Fruit fly (Drosophila melanogaster) whole organism, embryonic: ENCODE results near the gene gogo.

ENCODE experiments used
- B-H1 ChIP-seq: fragments of 200-800 bp; sonication (Bioruptor generic); IDR thresholded peaks from 3 replicates; pipeline ENCODE4 v1.3.6; 2022; ENCODE audit warnings: missing biosample characterization, missing genetic modification characterization
- BEAF-32 ChIP-seq: fragments of 200-800 bp; sonication (Bioruptor generic); optimal IDR thresholded peaks from 3 replicates; lab custom pipeline; 2017; ENCODE audit warnings: missing biosample characterization, missing genetic modification characterization, mild to moderate bottlenecking, moderate library complexity, missing genetic modification reagents
- Bgb ChIP-seq: fragments of 200-800 bp; sonication (Bioruptor generic); IDR thresholded peaks from 2 replicates; pipeline ENCODE4 v1.3.6; 2022; ENCODE audit warnings: missing biosample characterization, missing genetic modification characterization; ENCODE audit not compliant: partially characterized antibody
- CG10209 ChIP-seq: fragments of 200-800 bp; sonication (Bioruptor generic); optimal IDR thresholded peaks from 3 replicates; lab custom pipeline; 2017; ENCODE audit warnings: missing biosample characterization, mild to moderate bottlenecking, missing genetic modification characterization, missing genetic modification reagents
- CG11456 ChIP-seq: fragments of 200-800 bp; sonication (Bioruptor generic); IDR thresholded peaks from 3 replicates; pipeline ENCODE4 v1.3.6; 2022; ENCODE audit warnings: missing biosample characterization, missing genetic modification characterization
- CG12236 ChIP-seq: fragments of 200-800 bp; sonication (Bioruptor generic); optimal IDR thresholded peaks from 2 replicates; lab custom pipeline; 2016; ENCODE audit warnings: missing biosample characterization, missing genetic modification characterization
- CG13894 ChIP-seq: fragments of 200-800 bp; sonication (Bioruptor generic); optimal IDR thresholded peaks from 3 replicates; lab custom pipeline; 2018; ENCODE audit warnings: missing biosample characterization, mild to moderate bottlenecking, missing genetic modification characterization, moderate library complexity
- CG16813 ChIP-seq: fragments of 200-800 bp; sonication (Bioruptor generic); IDR thresholded peaks from 3 replicates; pipeline ENCODE4 v1.3.6; 2022; ENCODE audit warnings: missing biosample characterization, missing genetic modification characterization; ENCODE audit not compliant: partially characterized antibody
- CG17612 ChIP-seq: fragments of 200-800 bp; sonication (Bioruptor generic); IDR thresholded peaks from 2 replicates; pipeline ENCODE4 v1.3.6; 2022; ENCODE audit warnings: missing biosample characterization, missing genetic modification characterization
- CG18476 ChIP-seq: fragments of 200-800 bp; sonication (Bioruptor generic); optimal IDR thresholded peaks from 2 replicates; lab custom pipeline; 2016; ENCODE audit warnings: missing biosample characterization, mild to moderate bottlenecking, missing genetic modification characterization
- CG18764 ChIP-seq: fragments of 200-800 bp; sonication (Bioruptor generic); optimal IDR thresholded peaks from 3 replicates; lab custom pipeline; 2016; ENCODE audit warnings: missing biosample characterization, missing genetic modification characterization
- CG2199 ChIP-seq: fragments of 200-800 bp; sonication (Bioruptor generic); IDR thresholded peaks from 3 replicates; pipeline ENCODE4 v1.3.6; 2022; ENCODE audit warnings: missing biosample characterization, missing genetic modification characterization
- CG2678 ChIP-seq: fragments of 200-800 bp; sonication (Bioruptor generic); optimal IDR thresholded peaks from 3 replicates; lab custom pipeline; 2019; ENCODE audit warnings: missing biosample characterization, mild to moderate bottlenecking, missing genetic modification characterization, moderate library complexity
- CG30431 ChIP-seq: fragments of 200-800 bp; sonication (Bioruptor generic); optimal IDR thresholded peaks from 2 replicates; lab custom pipeline; 2017; ENCODE audit warnings: missing biosample characterization, missing genetic modification characterization
- CG6791 ChIP-seq: fragments of 200-800 bp; sonication (Bioruptor generic); IDR thresholded peaks from 3 replicates; pipeline ENCODE4 v1.3.6; 2022; ENCODE audit warnings: missing biosample characterization, missing genetic modification characterization; ENCODE audit not compliant: partially characterized antibody
- CG9932 ChIP-seq: fragments of 200-800 bp; sonication (Bioruptor generic); IDR thresholded peaks from 2 replicates; pipeline ENCODE4 v1.3.6; 2022; ENCODE audit warnings: missing biosample characterization, missing genetic modification characterization
- CTCF ChIP-seq: fragments of 200-800 bp; sonication (Bioruptor generic); optimal IDR thresholded peaks from 2 replicates; lab custom pipeline; 2017; ENCODE audit warnings: missing biosample characterization, mild to moderate bottlenecking, missing genetic modification characterization, moderate library complexity
- Dfd ChIP-seq, 2 experiments: fragments of >200 bp; optimal IDR thresholded peaks; 2 replicates each; lab custom pipeline; 2017; ENCODE audit warnings: missing biosample characterization in 2 of 2, missing genetic modification characterization in 2 of 2
- E2f2 ChIP-seq: fragments of 200-800 bp; sonication (Bioruptor generic); IDR thresholded peaks from 2 replicates; pipeline ENCODE4 v1.3.6; 2022; ENCODE audit warnings: missing biosample characterization, missing genetic modification characterization
- MESR4 ChIP-seq: fragments of 200-800 bp; sonication (Bioruptor generic); optimal IDR thresholded peaks from 2 replicates; lab custom pipeline; 2018; ENCODE audit warnings: missing biosample characterization, mild to moderate bottlenecking, missing genetic modification characterization, moderate library complexity
- YL-1 ChIP-seq: fragments of 200-800 bp; sonication (Bioruptor generic); optimal IDR thresholded peaks from 3 replicates; lab custom pipeline; 2017; ENCODE audit warnings: missing biosample characterization, mild to moderate bottlenecking, missing genetic modification characterization
- amos ChIP-seq: fragments of 200-800 bp; sonication (Bioruptor generic); IDR thresholded peaks from 2 replicates; pipeline ENCODE4 v1.3.6; 2022; ENCODE audit warnings: missing biosample characterization, missing genetic modification characterization; ENCODE audit not compliant: partially characterized antibody
- bab2 ChIP-seq: fragments of 200-800 bp; sonication (Bioruptor generic); optimal IDR thresholded peaks from 2 replicates; lab custom pipeline; 2016; ENCODE audit warnings: missing biosample characterization, missing genetic modification characterization
- bbx ChIP-seq: fragments of 200-800 bp; sonication (Bioruptor generic); IDR thresholded peaks from 2 replicates; pipeline ENCODE4 v1.3.6; 2022; ENCODE audit warnings: missing biosample characterization, missing genetic modification characterization; ENCODE audit not compliant: partially characterized antibody
- dan ChIP-seq: fragments of 200-800 bp; sonication (Bioruptor generic); IDR thresholded peaks from 2 replicates; pipeline ENCODE4 v1.3.6; 2022; ENCODE audit warnings: missing biosample characterization, missing genetic modification characterization
- emc ChIP-seq: fragments of 200-800 bp; sonication (Bioruptor generic); optimal IDR thresholded peaks from 2 replicates; lab custom pipeline; 2016; ENCODE audit warnings: missing biosample characterization, missing genetic modification characterization
- fd102C ChIP-seq: fragments of 200-800 bp; sonication (Bioruptor generic); optimal IDR thresholded peaks from 2 replicates; lab custom pipeline; 2018; ENCODE audit warnings: missing biosample characterization, mild to moderate bottlenecking, missing genetic modification characterization, moderate library complexity
- gt ChIP-seq: fragments of 200-800 bp; sonication (Bioruptor generic); IDR thresholded peaks from 2 replicates; pipeline ENCODE4 v1.3.6; 2022; ENCODE audit warnings: missing biosample characterization, missing genetic modification characterization
- ham ChIP-seq: fragments of 200-800 bp; sonication (Bioruptor generic); IDR thresholded peaks from 2 replicates; pipeline ENCODE4 v1.3.6; 2022; ENCODE audit warnings: missing biosample characterization, missing genetic modification characterization
- hb ChIP-seq: fragments of 200-800 bp; sonication (Bioruptor generic); IDR thresholded peaks from 3 replicates; pipeline ENCODE4 v1.3.6; 2022; ENCODE audit warnings: missing biosample characterization, missing genetic modification characterization; ENCODE audit not compliant: partially characterized antibody
- knrl ChIP-seq: fragments of 200-800 bp; sonication (Bioruptor generic); IDR thresholded peaks from 3 replicates; pipeline ENCODE4 v1.3.6; 2022; ENCODE audit warnings: missing biosample characterization, missing genetic modification characterization; ENCODE audit not compliant: partially characterized antibody
- nom ChIP-seq: fragments of 200-800 bp; sonication (Bioruptor generic); optimal IDR thresholded peaks from 2 replicates; lab custom pipeline; 2017; ENCODE audit warnings: missing biosample characterization, missing genetic modification characterization, mild to moderate bottlenecking, moderate library complexity, missing genetic modification reagents
- sens ChIP-seq: fragments of 200-800 bp; sonication (Bioruptor generic); peaks from one replicate; lab custom pipeline; 2016; ENCODE audit warnings: missing biosample characterization, missing genetic modification characterization
- stwl ChIP-seq: fragments of 200-800 bp; sonication (Bioruptor generic); optimal IDR thresholded peaks from 3 replicates; lab custom pipeline; 2018; ENCODE audit warnings: missing biosample characterization, mild to moderate bottlenecking, missing genetic modification characterization, moderate library complexity
- tll ChIP-seq, 2 experiments: fragments of 200-800 bp in 1 of 2; fragments of >200 bp in 1 of 2; sonication (Bioruptor generic) in 1 of 2; optimal IDR thresholded peaks; 2 replicates each; lab custom pipeline; 2017 to 2019; ENCODE audit warnings: missing biosample characterization in 2 of 2, missing genetic modification characterization in 2 of 2, mild to moderate bottlenecking in 1 of 2, moderate library complexity in 1 of 2
- tx ChIP-seq: fragments of 200-800 bp; sonication (Bioruptor generic); optimal IDR thresholded peaks from 2 replicates; lab custom pipeline; 2016; ENCODE audit warnings: missing biosample characterization, missing genetic modification characterization
- vnd ChIP-seq: fragments of 200-800 bp; sonication (Bioruptor generic); IDR thresholded peaks from 3 replicates; pipeline ENCODE4 v1.3.6; 2022; ENCODE audit warnings: missing biosample characterization, missing genetic modification characterization; ENCODE audit not compliant: partially characterized antibody
- zf30C ChIP-seq: fragments of 200-800 bp; sonication (Bioruptor generic); optimal IDR thresholded peaks from 3 replicates; lab custom pipeline; 2018; ENCODE audit warnings: missing biosample characterization, mild to moderate bottlenecking, missing genetic modification characterization

Gene gogo

DNA sequence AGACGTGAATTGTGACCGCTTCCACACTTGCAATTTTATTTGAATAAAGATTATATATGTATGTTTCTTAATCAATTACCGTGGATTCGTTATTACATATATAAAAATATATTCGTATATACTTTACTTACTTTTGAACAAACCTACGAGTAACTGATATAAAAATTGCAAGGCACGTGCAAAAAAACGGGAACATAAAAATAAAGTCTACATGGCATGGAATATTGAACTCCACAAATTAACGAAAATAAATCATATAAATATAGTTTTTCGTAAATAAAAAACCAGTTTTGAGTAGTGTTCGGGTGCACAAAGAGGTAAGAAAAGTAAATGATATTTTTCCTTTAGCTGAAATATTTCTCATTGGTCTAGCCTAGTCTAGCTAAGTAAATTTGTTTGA lies 47.4 kb upstream of the gogo start, which contains the start of gene Spn77Bc:
Gene Spn77Bc (plus strand): TSS at position 301 of the 400 bp plus-strand sequence.
- TF ChIP-seq CG30431, result no peak
- TF ChIP-seq hb, result no peak
- TF ChIP-seq vnd (GFP tag; lab: Robert Waterston, UW), result no peak
- no peak for TF ChIP-seq zf30C (GFP tag; lab: Kevin White, UChicago)
- no peak for TF ChIP-seq CG12236 (GFP tag; lab: Kevin White, UChicago)
- TF ChIP-seq CG2678 (tag; lab: Kevin White, UChicago), result no peak
- TF ChIP-seq tll (GFP tag; optimal IDR thresholded peaks at IDR 0.05; lab: Kevin White, UChicago), result no peak
- no peak for TF ChIP-seq tx (GFP tag; lab: Kevin White, UChicago)
- no peak for TF ChIP-seq E2f2
- TF ChIP-seq gt (GFP tag; lab: Robert Waterston, UW), result no peak
- TF ChIP-seq CG18476, result no peak
- no peak for TF ChIP-seq dan (GFP tag; lab: Robert Waterston, UW)
- no peak for TF ChIP-seq emc
- TF ChIP-seq CG10209 (GFP tag; lab: Kevin White, UChicago), result no peak

DNA sequence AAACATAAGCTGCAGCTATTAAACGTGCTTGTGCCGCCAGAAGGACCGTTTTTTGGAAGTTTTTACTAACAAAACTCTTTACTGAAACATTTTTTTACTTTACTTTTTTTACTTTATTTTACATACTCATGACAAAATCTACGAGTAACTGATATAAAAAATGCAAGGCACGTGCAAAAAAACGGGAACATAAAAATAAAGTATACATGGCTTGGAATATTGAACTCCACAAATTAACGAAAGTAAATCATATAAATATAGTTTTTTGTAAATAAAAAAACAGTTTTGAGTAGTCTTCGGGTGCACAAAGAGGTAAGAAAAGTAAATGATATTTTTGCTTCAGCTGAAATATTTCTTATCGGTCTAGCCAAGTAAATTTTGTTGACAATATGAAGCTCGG lies 25.7 kb upstream of the gogo start, which contains the start of gene Spn77Bb:
Gene Spn77Bb (plus strand): TSS at position 301 of the 400 bp plus-strand sequence.
- TF ChIP-seq B-H1 (GFP tag; lab: Robert Waterston, UW) (no peak), CG18764 (GFP tag; lab: Kevin White, UChicago) (no peak), Dfd (GFP tag; optimal IDR thresholded peaks at IDR 0.05; lab: Kevin White, UChicago) (no peak), sens (GFP tag; lab: Kevin White, UChicago) (no peak)
- TF ChIP-seq, all 482 proteins: peak for 0

DNA sequence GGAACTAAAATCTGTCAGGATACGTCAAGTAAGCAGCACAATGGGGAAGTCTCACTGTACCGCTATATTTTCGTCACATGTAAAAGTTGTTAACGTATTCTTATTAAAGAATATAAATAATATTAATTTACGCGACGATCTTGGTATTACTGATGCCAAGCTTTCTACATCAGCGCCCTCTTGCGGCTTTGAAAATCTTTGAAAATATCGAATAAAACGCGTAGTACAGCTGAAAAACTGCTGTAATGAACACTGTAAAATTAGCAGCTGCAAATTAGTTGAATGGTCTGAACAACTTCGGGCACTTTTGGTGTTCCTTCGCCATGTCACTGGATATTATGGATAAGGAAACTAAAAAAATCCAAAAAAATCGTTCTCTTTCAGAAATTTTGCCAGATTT lies 25.1 kb upstream of the gogo start:
- TF ChIP-seq amos (GFP tag; lab: Robert Waterston, UW) (peak; percentile 57), nom (no peak), BEAF-32 (GFP tag; lab: Kevin White, UChicago) (peak; percentile 52), CG2199 (GFP tag; lab: Robert Waterston, UW) (peak; percentile 82), CTCF (GFP tag; lab: Kevin White, UChicago) (peak; percentile 91), CG17612 (GFP tag; lab: Robert Waterston, UW) (no peak), CG9932 (GFP tag; lab: Robert Waterston, UW) (0 out of 2 replicates have a peak, but pooled peaks have one; percentile 14), CG6791 (GFP tag; lab: Robert Waterston, UW) (peak; percentile 51; the same call in 2 of the 3 replicates), knrl (GFP tag; lab: Robert Waterston, UW) (peak; percentile 49; the same call in 1 of the 3 replicates), ham (GFP tag; lab: Robert Waterston, UW) (no peak), fd102C (GFP tag; lab: Kevin White, UChicago) (no peak), bbx (peak; percentile 43; the same call in 1 of the 2 replicates), YL-1 (GFP tag; lab: Kevin White, UChicago) (no peak), CG11456 (peak; percentile 42; the same call in 1 of the 3 replicates), Bgb (GFP tag; lab: Robert Waterston, UW) (peak; percentile 65), MESR4 (GFP tag; lab: Kevin White, UChicago) (no peak), stwl (peak; percentile 12), CG13894 (tag; lab: Kevin White, UChicago) (no peak), bab2 (GFP tag; lab: Kevin White, UChicago) (no peak), CG16813 (GFP tag; lab: Robert Waterston, UW) (peak; percentile 53)
